Fruit fly (Drosophila melanogaster) whole organism, embryonic: Measurements from ENCODE around the gene abo.

Experiments
- Atf-2 ChIP-seq: fragments of 200-800 bp; sonication (Bioruptor generic); optimal IDR thresholded peaks from 2 replicates; lab custom pipeline; 2016; ENCODE audit warnings: missing biosample characterization, missing genetic modification characterization
- Atf3 ChIP-seq: fragments of 200-800 bp; sonication (Bioruptor generic); optimal IDR thresholded peaks from 3 replicates; lab custom pipeline; 2016; ENCODE audit warnings: missing biosample characterization, missing genetic modification characterization
- Bdp1 ChIP-seq: fragments of 200-800 bp; sonication (Bioruptor generic); optimal IDR thresholded peaks from 3 replicates; lab custom pipeline; 2016; ENCODE audit warnings: missing biosample characterization, missing genetic modification characterization
- CG10366 ChIP-seq: fragments of 200-800 bp; sonication (Bioruptor generic); IDR thresholded peaks from 2 replicates; pipeline ENCODE4 v1.3.6; 2022; ENCODE audit warnings: missing biosample characterization, missing genetic modification characterization
- CG15073 ChIP-seq: fragments of 200-800 bp; sonication (Bioruptor generic); optimal IDR thresholded peaks from 2 replicates; lab custom pipeline; 2016; ENCODE audit warnings: missing biosample characterization, missing genetic modification characterization
- CG15269 ChIP-seq: fragments of 200-800 bp; sonication (Bioruptor generic); optimal IDR thresholded peaks from 2 replicates; lab custom pipeline; 2018; ENCODE audit warnings: missing biosample characterization, mild to moderate bottlenecking, missing genetic modification characterization, moderate library complexity
- CG1529 ChIP-seq: fragments of 200-800 bp; sonication (Bioruptor generic); optimal IDR thresholded peaks from 3 replicates; lab custom pipeline; 2018; ENCODE audit warnings: missing biosample characterization, missing genetic modification characterization
- CG15514 ChIP-seq: fragments of 200-800 bp; sonication (Bioruptor generic); optimal IDR thresholded peaks from 3 replicates; lab custom pipeline; 2017; ENCODE audit warnings: missing biosample characterization, missing genetic modification characterization, mild to moderate bottlenecking, moderate library complexity, missing genetic modification reagents
- CG1603 ChIP-seq: fragments of 200-800 bp; sonication (Bioruptor generic); optimal IDR thresholded peaks from 2 replicates; lab custom pipeline; 2019; ENCODE audit warnings: missing biosample characterization, mild to moderate bottlenecking, missing genetic modification characterization, moderate library complexity
- CG16813 ChIP-seq: fragments of 200-800 bp; sonication (Bioruptor generic); IDR thresholded peaks from 3 replicates; pipeline ENCODE4 v1.3.6; 2022; ENCODE audit warnings: missing biosample characterization, missing genetic modification characterization; ENCODE audit not compliant: partially characterized antibody
- CG17359 ChIP-seq: fragments of 200-800 bp; sonication (Bioruptor generic); optimal IDR thresholded peaks from 3 replicates; lab custom pipeline; 2018; ENCODE audit warnings: missing biosample characterization, mild to moderate bottlenecking, missing genetic modification characterization, moderate library complexity
- CG17912 ChIP-seq: fragments of 200-800 bp; sonication (Bioruptor generic); optimal IDR thresholded peaks from 2 replicates; lab custom pipeline; 2018; ENCODE audit warnings: missing biosample characterization, mild to moderate bottlenecking, missing genetic modification characterization
- CG2712 ChIP-seq: fragments of 200-800 bp; optimal IDR thresholded peaks from 3 replicates; lab custom pipeline; 2019; ENCODE audit warnings: missing biosample characterization, mild to moderate bottlenecking, missing genetic modification characterization, moderate library complexity
- CG32767 ChIP-seq: fragments of 200-800 bp; sonication (Bioruptor generic); IDR thresholded peaks from 2 replicates; pipeline ENCODE4 v1.3.6; 2022; ENCODE audit warnings: missing biosample characterization, missing genetic modification characterization
- CG3281 ChIP-seq: fragments of 200-800 bp; sonication (Bioruptor generic); optimal IDR thresholded peaks from 3 replicates; lab custom pipeline; 2017; ENCODE audit warnings: missing biosample characterization, mild to moderate bottlenecking, missing genetic modification characterization
- CG4617 ChIP-seq: fragments of 200-800 bp; sonication (Bioruptor generic); optimal IDR thresholded peaks from 3 replicates; lab custom pipeline; 2016; ENCODE audit warnings: missing biosample characterization, missing genetic modification characterization, borderline replicate concordance
- CG4820 ChIP-seq: fragments of 200-800 bp; sonication (Bioruptor generic); optimal IDR thresholded peaks from 3 replicates; lab custom pipeline; 2016; ENCODE audit warnings: missing biosample characterization, missing genetic modification characterization
- CG4854 ChIP-seq: fragments of 200-800 bp; sonication (Bioruptor generic); optimal IDR thresholded peaks from 2 replicates; lab custom pipeline; 2016; ENCODE audit warnings: missing biosample characterization, missing genetic modification characterization, inconsistent platforms
- CG6791 ChIP-seq: fragments of 200-800 bp; sonication (Bioruptor generic); IDR thresholded peaks from 3 replicates; pipeline ENCODE4 v1.3.6; 2022; ENCODE audit warnings: missing biosample characterization, missing genetic modification characterization; ENCODE audit not compliant: partially characterized antibody
- CG7372 ChIP-seq: fragments of 200-800 bp; sonication (Bioruptor generic); IDR thresholded peaks from 2 replicates; pipeline ENCODE4 v1.3.6; 2022; ENCODE audit warnings: missing biosample characterization, missing genetic modification characterization
- CTCF ChIP-seq: fragments of 200-800 bp; sonication (Bioruptor generic); optimal IDR thresholded peaks from 2 replicates; lab custom pipeline; 2017; ENCODE audit warnings: missing biosample characterization, mild to moderate bottlenecking, missing genetic modification characterization, moderate library complexity
- CoRest ChIP-seq: fragments of 200-800 bp; sonication (Bioruptor generic); optimal IDR thresholded peaks from 3 replicates; lab custom pipeline; 2018; ENCODE audit warnings: missing biosample characterization, mild to moderate bottlenecking, missing genetic modification characterization, moderate library complexity
- H15 ChIP-seq: fragments of 200-800 bp; sonication (Bioruptor generic); IDR thresholded peaks from 3 replicates; pipeline ENCODE4 v1.3.6; 2022; ENCODE audit warnings: missing biosample characterization, missing genetic modification characterization
- H2.0 ChIP-seq: fragments of 200-800 bp; sonication (Bioruptor generic); IDR thresholded peaks from 2 replicates; pipeline ENCODE4 v1.3.6; 2022; ENCODE audit warnings: missing biosample characterization, missing genetic modification characterization
- HLH54F ChIP-seq: fragments of 200-800 bp; sonication (Bioruptor generic); optimal IDR thresholded peaks from 3 replicates; lab custom pipeline; 2016; ENCODE audit warnings: missing biosample characterization, missing genetic modification characterization
- Hmr ChIP-seq: fragments of 200-800 bp; sonication (Bioruptor generic); optimal IDR thresholded peaks from 3 replicates; lab custom pipeline; 2017; ENCODE audit warnings: mild to moderate bottlenecking, missing biosample characterization, missing genetic modification reagents, missing genetic modification characterization
- Lhr ChIP-seq: fragments of 200-800 bp; sonication (Bioruptor generic); optimal IDR thresholded peaks from 3 replicates; lab custom pipeline; 2017; ENCODE audit warnings: mild to moderate bottlenecking, missing biosample characterization, missing genetic modification reagents, missing genetic modification characterization
- Mad ChIP-seq: fragments of 200-800 bp; sonication (Bioruptor generic); optimal IDR thresholded peaks from 2 replicates; lab custom pipeline; 2016; ENCODE audit warnings: missing biosample characterization, missing genetic modification characterization
- Neu2 ChIP-seq: fragments of 200-800 bp; sonication (Bioruptor generic); optimal IDR thresholded peaks from 3 replicates; lab custom pipeline; 2016; ENCODE audit warnings: missing biosample characterization, missing genetic modification characterization, borderline replicate concordance
- Nf-YC ChIP-seq: fragments of 200-800 bp; optimal IDR thresholded peaks from 3 replicates; lab custom pipeline; 2019; ENCODE audit warnings: missing biosample characterization, mild to moderate bottlenecking, missing genetic modification characterization, moderate library complexity
- Opbp ChIP-seq: fragments of 200-800 bp; sonication (Bioruptor generic); IDR thresholded peaks from 3 replicates; pipeline ENCODE4 v1.3.6; 2022; ENCODE audit warnings: missing biosample characterization, missing genetic modification characterization; ENCODE audit not compliant: partially characterized antibody
- ash1 ChIP-seq: fragments of 200-800 bp; sonication (Bioruptor generic); optimal IDR thresholded peaks from 2 replicates; lab custom pipeline; 2018; ENCODE audit warnings: missing biosample characterization, mild to moderate bottlenecking, missing genetic modification characterization
- bab2 ChIP-seq: fragments of 200-800 bp; sonication (Bioruptor generic); optimal IDR thresholded peaks from 2 replicates; lab custom pipeline; 2016; ENCODE audit warnings: missing biosample characterization, missing genetic modification characterization
- br ChIP-seq: fragments of >200 bp; optimal IDR thresholded peaks from 2 replicates; lab custom pipeline; 2017
- caup ChIP-seq: fragments of 200-800 bp; sonication (Bioruptor generic); optimal IDR thresholded peaks from 3 replicates; lab custom pipeline; 2017; ENCODE audit warnings: missing biosample characterization, mild to moderate bottlenecking, missing genetic modification characterization, moderate library complexity; ENCODE audit not compliant: severe bottlenecking
- chinmo ChIP-seq: fragments of 200-800 bp; sonication (Bioruptor generic); IDR thresholded peaks from 4 replicates; pipeline ENCODE4 v1.3.6; 2022; ENCODE audit warnings: missing biosample characterization, missing genetic modification characterization; ENCODE audit not compliant: partially characterized antibody
- crp ChIP-seq, 2 experiments: fragments of 200-800 bp; sonication (Bioruptor generic); optimal IDR thresholded peaks; 2 replicates in 1 of 2; 3 replicates in 1 of 2; lab custom pipeline; 2017; ENCODE audit warnings: missing biosample characterization in 2 of 2, missing genetic modification characterization in 2 of 2, mild to moderate bottlenecking in 1 of 2, moderate library complexity in 1 of 2
- cwo ChIP-seq: fragments of 200-800 bp; sonication (Bioruptor generic); optimal IDR thresholded peaks from 3 replicates; lab custom pipeline; 2017; ENCODE audit warnings: missing biosample characterization, missing genetic modification characterization, mild to moderate bottlenecking, moderate library complexity, missing genetic modification reagents
- ewg ChIP-seq: fragments of 200-800 bp; sonication (Bioruptor generic); optimal IDR thresholded peaks from 3 replicates; lab custom pipeline; 2017; ENCODE audit warnings: mild to moderate bottlenecking, missing biosample characterization, missing genetic modification reagents, missing genetic modification characterization
- gfzf ChIP-seq: fragments of 200-800 bp; sonication (Bioruptor generic); optimal IDR thresholded peaks from 2 replicates; lab custom pipeline; 2016; ENCODE audit warnings: missing biosample characterization, mild to moderate bottlenecking, missing genetic modification characterization, moderate library complexity
- lov ChIP-seq, 2 experiments: fragments of 200-800 bp in 1 of 2; fragments of >200 bp in 1 of 2; sonication (Bioruptor generic) in 1 of 2; IDR thresholded peaks in 1 of 2; optimal IDR thresholded peaks in 1 of 2; 2 replicates in 1 of 2; 3 replicates in 1 of 2; pipeline versions ENCODE4 v1.3.6 to Lab custom; 2017 to 2022; ENCODE audit warnings: missing biosample characterization in 1 of 2, missing genetic modification characterization in 1 of 2
- nom ChIP-seq: fragments of 200-800 bp; sonication (Bioruptor generic); optimal IDR thresholded peaks from 2 replicates; lab custom pipeline; 2017; ENCODE audit warnings: missing biosample characterization, missing genetic modification characterization, mild to moderate bottlenecking, moderate library complexity, missing genetic modification reagents
- p53 ChIP-seq: fragments of 200-800 bp; sonication (Bioruptor generic); optimal IDR thresholded peaks from 2 replicates; lab custom pipeline; 2016; ENCODE audit warnings: missing biosample characterization, missing genetic modification characterization
- pzg ChIP-seq: fragments of 200-800 bp; sonication (Bioruptor generic); optimal IDR thresholded peaks from 3 replicates; lab custom pipeline; 2018; ENCODE audit warnings: missing biosample characterization, mild to moderate bottlenecking, missing genetic modification characterization, moderate library complexity
- sens ChIP-seq: fragments of 200-800 bp; sonication (Bioruptor generic); peaks from one replicate; lab custom pipeline; 2016; ENCODE audit warnings: missing biosample characterization, missing genetic modification characterization
- stwl ChIP-seq: fragments of 200-800 bp; sonication (Bioruptor generic); optimal IDR thresholded peaks from 3 replicates; lab custom pipeline; 2018; ENCODE audit warnings: missing biosample characterization, mild to moderate bottlenecking, missing genetic modification characterization, moderate library complexity
- tio ChIP-seq: fragments of 200-800 bp; sonication (Bioruptor generic); optimal IDR thresholded peaks from 2 replicates; lab custom pipeline; 2017; ENCODE audit warnings: missing biosample characterization, missing genetic modification characterization, inconsistent platforms
- wek ChIP-seq: fragments of 200-800 bp; sonication (Bioruptor generic); optimal IDR thresholded peaks from 3 replicates; lab custom pipeline; 2018; ENCODE audit warnings: missing biosample characterization, mild to moderate bottlenecking, missing genetic modification characterization, moderate library complexity

The abo gene

DNA sequence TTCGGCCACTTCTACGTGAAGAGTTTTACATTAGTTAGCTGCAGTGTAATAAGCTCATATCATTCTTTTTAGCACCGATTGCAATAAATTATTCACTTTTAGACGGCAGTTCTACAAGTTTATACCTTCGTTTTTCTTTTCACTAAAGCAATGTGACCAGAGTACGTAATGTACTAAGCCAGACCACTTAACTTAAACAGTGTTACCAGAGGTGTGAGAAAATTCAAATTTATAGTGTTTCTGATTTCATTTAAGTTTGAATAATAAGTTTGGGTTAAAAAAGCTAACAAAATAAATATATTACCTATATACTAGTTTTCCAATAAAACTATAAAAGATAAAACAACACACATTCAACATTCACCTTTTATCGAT lies 7.1 kb downstream of the abo start (continued):
- no peak for TF ChIP-seq ewg (GFP tag; lab: Kevin White, UChicago)
- TF ChIP-seq pzg = peak; percentile 59
- TF ChIP-seq CG17359 (tag; lab: Kevin White, UChicago) = no peak
- TF ChIP-seq CG15073 (GFP tag; lab: Kevin White, UChicago) = no peak
- TF ChIP-seq CG15514 (GFP tag; lab: Kevin White, UChicago) = no peak
- no peak for TF ChIP-seq CG16813
- TF ChIP-seq Atf-2 (GFP tag; lab: Kevin White, UChicago) = no peak
- TF ChIP-seq CG1603 (tag; lab: Kevin White, UChicago) = peak; percentile 35
- no peak for TF ChIP-seq CG1529 (GFP tag; lab: Kevin White, UChicago)
- TF ChIP-seq CG2712 (tag; lab: Kevin White, UChicago) = peak; percentile 3
- TF ChIP-seq CG4617 (GFP tag; lab: Kevin White, UChicago) = peak; percentile 31
- no peak for TF ChIP-seq CoRest (tag; lab: Kevin White, UChicago)
- no peak for TF ChIP-seq br (lab: Kevin White, UChicago)
- 0 out of 3 replicates have a peak, but pooled peaks have one; percentile 13 for TF ChIP-seq CG6791 (GFP tag; lab: Robert Waterston, UW)
- no peak for TF ChIP-seq chinmo
- no peak for TF ChIP-seq CG7372 (GFP tag; lab: Robert Waterston, UW)
- peak; percentile 81 for TF ChIP-seq stwl (tag; lab: Kevin White, UChicago)
- TF ChIP-seq Bdp1 = no peak

DNA sequence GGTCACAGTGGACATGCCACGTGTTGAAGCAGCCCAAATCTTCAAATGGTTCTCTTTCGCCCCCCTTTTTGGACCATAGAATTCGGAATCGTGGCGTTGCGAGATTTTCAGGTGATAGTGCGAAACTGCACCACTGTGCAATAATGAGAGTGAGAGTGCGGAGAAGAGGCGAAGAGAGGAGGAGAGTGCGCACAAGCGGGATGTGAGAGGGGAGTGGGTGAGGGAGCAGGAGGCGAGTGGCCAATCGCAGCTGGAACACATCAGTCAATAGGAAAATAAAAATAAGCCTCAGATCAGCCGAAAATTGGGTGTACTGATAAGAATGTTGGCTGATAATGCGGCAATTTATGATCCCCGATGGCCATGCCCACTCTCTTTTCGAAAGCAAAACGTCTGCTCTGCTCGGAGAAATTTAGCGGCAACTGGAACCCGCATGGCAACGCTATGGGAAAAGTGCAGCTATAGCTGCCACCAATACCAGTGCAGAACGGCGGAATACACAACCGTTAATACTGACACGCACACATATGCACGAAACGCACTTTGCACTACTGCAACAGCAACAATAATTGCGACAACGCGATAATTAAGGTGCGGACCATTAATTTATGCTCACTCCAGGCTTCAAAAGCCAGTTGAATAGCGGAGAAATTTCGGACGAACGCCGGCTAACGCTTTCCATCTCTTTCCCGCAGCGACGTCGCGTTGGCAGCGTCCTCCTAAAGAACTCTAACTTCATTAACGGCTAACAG lies 7.7 kb downstream of the abo start:
- TF ChIP-seq sens (peak; percentile 83), CG32767 (GFP tag; lab: Robert Waterston, UW) (no peak), CG15269 (tag; lab: Kevin White, UChicago) (no peak), CG4854 (no peak), Mad (GFP tag; lab: Kevin White, UChicago) (no peak), caup (GFP tag; lab: Kevin White, UChicago) (no peak), CG3281 (GFP tag; lab: Kevin White, UChicago) (no peak), Neu2 (no peak), Atf3 (GFP tag; lab: Kevin White, UChicago) (no peak), nom (GFP tag; lab: Kevin White, UChicago) (peak; percentile 95), CG4820 (GFP tag; lab: Kevin White, UChicago) (no peak), p53 (GFP tag; lab: Kevin White, UChicago) (no peak), gfzf (GFP tag; lab: Kevin White, UChicago) (no peak), crp (GFP tag; optimal IDR thresholded peaks at IDR 0.05; lab: Kevin White, UChicago) (peak in 1 of 2 experiments; percentile 16), Nf-YC (tag; lab: Kevin White, UChicago) (peak; percentile 94), CG17912 (no peak), HLH54F (GFP tag; lab: Kevin White, UChicago) (no peak), lov (optimal IDR thresholded peaks at IDR 0.05; lab: Kevin White, UChicago) (no peak), lov (GFP tag; IDR thresholded peaks at IDR 0.05; lab: Robert Waterston, UW) (no peak), wek (GFP tag; lab: Kevin White, UChicago) (no peak), Hmr (GFP tag; lab: Kevin White, UChicago) (no peak), H15 (GFP tag; lab: Robert Waterston, UW) (no peak), Lhr (GFP tag; lab: Kevin White, UChicago) (no peak), ash1 (GFP tag; lab: Kevin White, UChicago) (peak; percentile 10), tio (GFP tag; lab: Kevin White, UChicago) (no peak), CTCF (no peak), CG15514 (GFP tag; lab: Kevin White, UChicago) (peak; percentile 5), CG1603 (tag; lab: Kevin White, UChicago) (peak; percentile 15), cwo (GFP tag; lab: Kevin White, UChicago) (no peak), bab2 (GFP tag; lab: Kevin White, UChicago) (no peak), Opbp (no peak), H2.0 (no peak), CG10366 (GFP tag; lab: Robert Waterston, UW) (no peak)
